Fruit fly (Drosophila melanogaster) whole organism, embryonic: ENCODE data around the gene CG34001.
A peak's percentile ranks its signal among the peaks of the same experiment; 100 is the strongest.

Experiments used
- Abd-B ChIP-seq: fragments of 200-800 bp; sonication (Bioruptor generic); optimal IDR thresholded peaks from 2 replicates; lab custom pipeline; 2018; ENCODE audit warnings: missing biosample characterization, mild to moderate bottlenecking, missing genetic modification characterization, moderate library complexity
- Bdp1 ChIP-seq: fragments of 200-800 bp; sonication (Bioruptor generic); optimal IDR thresholded peaks from 3 replicates; lab custom pipeline; 2016; ENCODE audit warnings: missing biosample characterization, missing genetic modification characterization
- CG11723 ChIP-seq: fragments of 200-800 bp; sonication (Bioruptor generic); optimal IDR thresholded peaks from 2 replicates; lab custom pipeline; 2017; ENCODE audit warnings: missing biosample characterization, mild to moderate bottlenecking, missing genetic modification characterization
- CG12104 ChIP-seq: fragments of 200-800 bp; sonication (Bioruptor generic); optimal IDR thresholded peaks from 3 replicates; lab custom pipeline; 2016; ENCODE audit warnings: missing biosample characterization, missing genetic modification characterization
- CG13296 ChIP-seq: fragments of 200-800 bp; sonication (Bioruptor generic); optimal IDR thresholded peaks from 3 replicates; lab custom pipeline; 2018; ENCODE audit warnings: missing biosample characterization, mild to moderate bottlenecking, missing genetic modification characterization
- CG13424 ChIP-seq: fragments of 200-800 bp; sonication (Bioruptor generic); optimal IDR thresholded peaks from 2 replicates; lab custom pipeline; 2019; ENCODE audit warnings: missing biosample characterization, mild to moderate bottlenecking, missing genetic modification characterization, moderate library complexity
- CG13624 ChIP-seq: fragments of 200-800 bp; sonication (Bioruptor generic); optimal IDR thresholded peaks from 2 replicates; lab custom pipeline; 2016; ENCODE audit warnings: missing biosample characterization, missing genetic modification characterization
- CG15011 ChIP-seq: fragments of 200-800 bp; sonication (Bioruptor generic); optimal IDR thresholded peaks from 3 replicates; lab custom pipeline; 2018; ENCODE audit warnings: missing biosample characterization, mild to moderate bottlenecking, missing genetic modification characterization
- CG1603 ChIP-seq: fragments of 200-800 bp; sonication (Bioruptor generic); optimal IDR thresholded peaks from 2 replicates; lab custom pipeline; 2019; ENCODE audit warnings: missing biosample characterization, mild to moderate bottlenecking, missing genetic modification characterization, moderate library complexity
- CG16815 ChIP-seq: fragments of 200-800 bp; sonication (Bioruptor generic); optimal IDR thresholded peaks from 3 replicates; lab custom pipeline; 2017; ENCODE audit warnings: missing biosample characterization, mild to moderate bottlenecking, missing genetic modification characterization
- CG16863 ChIP-seq: fragments of 200-800 bp; sonication (Bioruptor generic); optimal IDR thresholded peaks from 3 replicates; lab custom pipeline; 2016; ENCODE audit warnings: missing biosample characterization, missing genetic modification characterization
- CG17186 ChIP-seq: fragments of 200-800 bp; sonication (Bioruptor generic); optimal IDR thresholded peaks from 3 replicates; lab custom pipeline; 2017; ENCODE audit warnings: missing biosample characterization, missing genetic modification reagents, missing genetic modification characterization
- CG18262 ChIP-seq: fragments of 200-800 bp; optimal IDR thresholded peaks from 3 replicates; lab custom pipeline; 2019; ENCODE audit warnings: missing biosample characterization, mild to moderate bottlenecking, missing genetic modification characterization, moderate library complexity
- CG18599 ChIP-seq: fragments of 200-800 bp; sonication (Bioruptor generic); optimal IDR thresholded peaks from 3 replicates; lab custom pipeline; 2017; ENCODE audit warnings: missing biosample characterization, missing genetic modification characterization, mild to moderate bottlenecking, moderate library complexity, missing genetic modification reagents
- CG2199 ChIP-seq: fragments of 200-800 bp; sonication (Bioruptor generic); IDR thresholded peaks from 3 replicates; pipeline ENCODE4 v1.3.6; 2022; ENCODE audit warnings: missing biosample characterization, missing genetic modification characterization
- CG32532 ChIP-seq: fragments of 200-800 bp; sonication (Bioruptor generic); IDR thresholded peaks from 2 replicates; pipeline ENCODE4 v1.3.6; 2022; ENCODE audit warnings: missing biosample characterization, missing genetic modification characterization
- CG3995 ChIP-seq: fragments of 200-800 bp; sonication (Bioruptor generic); optimal IDR thresholded peaks from 3 replicates; lab custom pipeline; 2016; ENCODE audit warnings: missing biosample characterization, missing genetic modification characterization
- CG5953 ChIP-seq: fragments of 200-800 bp; sonication (Bioruptor generic); IDR thresholded peaks from 2 replicates; pipeline ENCODE4 v1.3.6; 2022; ENCODE audit warnings: missing biosample characterization, missing genetic modification characterization
- CG6254 ChIP-seq: fragments of 200-800 bp; sonication (Bioruptor generic); optimal IDR thresholded peaks from 3 replicates; lab custom pipeline; 2017; ENCODE audit warnings: mild to moderate bottlenecking, missing biosample characterization, missing genetic modification reagents, missing genetic modification characterization
- CG6689 ChIP-seq: fragments of 200-800 bp; sonication (Bioruptor generic); IDR thresholded peaks from 2 replicates; pipeline ENCODE4 v1.3.6; 2022; ENCODE audit warnings: missing biosample characterization, missing genetic modification characterization
- CG7357 ChIP-seq: fragments of 200-800 bp; sonication (Bioruptor generic); IDR thresholded peaks from 3 replicates; pipeline ENCODE4 v1.3.6; 2022; ENCODE audit warnings: missing biosample characterization, missing genetic modification characterization
- CG9817 ChIP-seq: fragments of 200-800 bp; sonication (Bioruptor generic); optimal IDR thresholded peaks from 2 replicates; lab custom pipeline; 2018; ENCODE audit warnings: missing biosample characterization, mild to moderate bottlenecking, missing genetic modification characterization, moderate library complexity
- D19A ChIP-seq: fragments of 200-800 bp; optimal IDR thresholded peaks from 3 replicates; lab custom pipeline; 2019; ENCODE audit warnings: missing biosample characterization, mild to moderate bottlenecking, missing genetic modification characterization, moderate library complexity
- Dref ChIP-seq: fragments of 200-800 bp; sonication (Bioruptor generic); IDR thresholded peaks from 2 replicates; pipeline ENCODE4 v1.3.6; 2022; ENCODE audit warnings: missing biosample characterization, missing genetic modification characterization
- Nf-YB ChIP-seq: fragments of 200-800 bp; sonication (Bioruptor generic); optimal IDR thresholded peaks from 3 replicates; lab custom pipeline; 2019; ENCODE audit warnings: missing biosample characterization, mild to moderate bottlenecking, missing genetic modification characterization, moderate library complexity
- Rx ChIP-seq: fragments of 200-800 bp; sonication (Bioruptor generic); IDR thresholded peaks from 2 replicates; pipeline ENCODE4 v1.3.6; 2022; ENCODE audit warnings: missing biosample characterization, missing genetic modification characterization
- Scr ChIP-seq: fragments of 200-800 bp; sonication (Bioruptor generic); IDR thresholded peaks from 2 replicates; pipeline ENCODE4 v1.3.6; 2022; ENCODE audit warnings: missing biosample characterization, missing genetic modification characterization; ENCODE audit not compliant: partially characterized antibody
- Usf ChIP-seq: fragments of 200-800 bp; sonication (Bioruptor generic); optimal IDR thresholded peaks from 2 replicates; lab custom pipeline; 2017; ENCODE audit warnings: missing genotype, missing biosample characterization, missing genetic modification characterization
- ase ChIP-seq: fragments of 200-800 bp; sonication (Bioruptor generic); IDR thresholded peaks from 3 replicates; pipeline ENCODE4 v1.3.6; 2022; ENCODE audit warnings: missing biosample characterization, missing genetic modification characterization
- az2 ChIP-seq: fragments of 200-800 bp; sonication (Bioruptor generic); optimal IDR thresholded peaks from 3 replicates; lab custom pipeline; 2016; ENCODE audit warnings: missing biosample characterization, missing genetic modification characterization
- bbx ChIP-seq: fragments of 200-800 bp; sonication (Bioruptor generic); IDR thresholded peaks from 2 replicates; pipeline ENCODE4 v1.3.6; 2022; ENCODE audit warnings: missing biosample characterization, missing genetic modification characterization; ENCODE audit not compliant: partially characterized antibody
- bsh ChIP-seq, 2 experiments: fragments of 200-800 bp; sonication (Bioruptor generic); optimal IDR thresholded peaks; 2 replicates each; lab custom pipeline; 2017 to 2018; ENCODE audit warnings: mild to moderate bottlenecking in 2 of 2, missing biosample characterization in 2 of 2, missing genetic modification characterization in 2 of 2, moderate library complexity in 1 of 2
- ci ChIP-seq: fragments of 200-800 bp; sonication (Bioruptor generic); IDR thresholded peaks from 3 replicates; pipeline ENCODE4 v1.3.6; 2022; ENCODE audit warnings: missing biosample characterization, missing genetic modification characterization
- dpn ChIP-seq, 2 experiments: fragments of 200-800 bp; sonication (Bioruptor generic); optimal IDR thresholded peaks; 3 replicates each; lab custom pipeline; 2016; ENCODE audit warnings: missing biosample characterization in 2 of 2, missing genetic modification characterization in 2 of 2
- ems ChIP-seq: fragments of 200-800 bp; sonication (Bioruptor generic); optimal IDR thresholded peaks from 3 replicates; lab custom pipeline; 2016; ENCODE audit warnings: missing biosample characterization, missing genetic modification characterization
- fru ChIP-seq: fragments of >200 bp; optimal IDR thresholded peaks from 2 replicates; lab custom pipeline; 2017
- grn ChIP-seq: fragments of 200-800 bp; sonication (Bioruptor generic); optimal IDR thresholded peaks from 3 replicates; lab custom pipeline; 2017; ENCODE audit warnings: missing biosample characterization, missing genetic modification characterization
- insv ChIP-seq, 2 experiments: fragments of 200-800 bp; sonication (Bioruptor generic); optimal IDR thresholded peaks; 3 replicates each; lab custom pipeline; 2016 to 2018; ENCODE audit warnings: missing biosample characterization in 2 of 2, missing genetic modification characterization in 2 of 2
- klu ChIP-seq: fragments of 200-800 bp; sonication (Bioruptor generic); IDR thresholded peaks from 2 replicates; pipeline ENCODE4 v1.3.6; 2022; ENCODE audit warnings: missing biosample characterization, missing genetic modification characterization
- lab ChIP-seq: fragments of 200-800 bp; sonication (Bioruptor generic); optimal IDR thresholded peaks from 3 replicates; lab custom pipeline; 2017; ENCODE audit warnings: missing biosample characterization, missing genetic modification characterization, mild to moderate bottlenecking, moderate library complexity, missing genetic modification reagents
- lilli ChIP-seq: fragments of 200-800 bp; sonication (Bioruptor generic); optimal IDR thresholded peaks from 3 replicates; lab custom pipeline; 2016; ENCODE audit warnings: missing biosample characterization, missing genetic modification characterization
- mld ChIP-seq: fragments of 200-800 bp; sonication (Bioruptor generic); IDR thresholded peaks from 3 replicates; pipeline ENCODE4 v1.3.6; 2022; ENCODE audit warnings: missing biosample characterization, missing genetic modification characterization; ENCODE audit not compliant: partially characterized antibody
- peb ChIP-seq: fragments of 200-800 bp; sonication (Bioruptor generic); IDR thresholded peaks from 2 replicates; pipeline ENCODE4 v1.3.6; 2022; ENCODE audit warnings: missing biosample characterization, missing genetic modification characterization
- pum ChIP-seq: fragments of 200-800 bp; sonication (Bioruptor generic); optimal IDR thresholded peaks from 2 replicates; lab custom pipeline; 2016; ENCODE audit warnings: missing biosample characterization, missing genetic modification characterization
- pzg ChIP-seq: fragments of 200-800 bp; sonication (Bioruptor generic); optimal IDR thresholded peaks from 3 replicates; lab custom pipeline; 2018; ENCODE audit warnings: missing biosample characterization, mild to moderate bottlenecking, missing genetic modification characterization, moderate library complexity
- seq ChIP-seq: fragments of 200-800 bp; sonication (Bioruptor generic); IDR thresholded peaks from 2 replicates; pipeline ENCODE4 v1.3.6; 2022; ENCODE audit warnings: missing biosample characterization, missing genetic modification characterization
- shn ChIP-seq: fragments of 200-800 bp; sonication (Bioruptor generic); optimal IDR thresholded peaks from 3 replicates; lab custom pipeline; 2016; ENCODE audit warnings: missing biosample characterization, missing genetic modification characterization
- tin ChIP-seq: fragments of 200-800 bp; sonication (Bioruptor generic); optimal IDR thresholded peaks from 3 replicates; lab custom pipeline; 2016; ENCODE audit warnings: missing biosample characterization, missing genetic modification characterization
- tx ChIP-seq: fragments of 200-800 bp; sonication (Bioruptor generic); optimal IDR thresholded peaks from 2 replicates; lab custom pipeline; 2016; ENCODE audit warnings: missing biosample characterization, missing genetic modification characterization
- zfh1 ChIP-seq: fragments of 200-800 bp; sonication (Bioruptor generic); IDR thresholded peaks from 3 replicates; pipeline ENCODE4 v1.3.6; 2022; ENCODE audit warnings: missing biosample characterization, missing genetic modification characterization

CG34001 gene

DNA sequence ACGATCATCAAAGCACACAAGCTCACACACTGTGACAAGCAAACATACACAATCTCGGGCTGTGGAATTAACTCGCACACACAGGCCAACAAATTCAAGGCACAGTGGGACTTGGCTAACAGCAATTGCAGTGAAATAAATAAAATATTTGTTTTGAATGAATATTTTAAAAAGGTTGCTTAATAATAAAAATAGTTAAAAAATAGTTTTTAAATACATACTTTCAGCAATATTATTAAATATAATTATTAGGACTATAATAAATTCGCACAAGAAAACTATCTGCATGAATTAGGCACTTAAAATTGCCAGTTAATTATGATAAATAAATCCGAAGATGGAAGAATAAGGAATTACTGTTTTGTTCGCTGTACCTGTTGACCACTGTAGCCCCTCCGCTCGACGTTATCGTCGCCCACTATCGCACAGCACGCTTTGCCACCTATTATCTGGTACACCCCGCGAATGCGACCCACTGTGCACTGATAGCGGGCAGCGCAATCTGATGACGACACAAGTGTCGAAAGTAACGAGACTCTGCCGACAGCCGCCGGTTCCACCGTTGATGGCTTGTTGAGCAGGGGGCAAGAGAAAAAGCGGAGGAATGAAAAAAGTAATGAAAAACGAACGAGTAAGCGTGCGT, 52.0 kb downstream of the CG34001 start (continued):
- TF ChIP-seq CG2199 (GFP tag; lab: Robert Waterston, UW) (0 out of 3 replicates have a peak, but pooled peaks have one; percentile 51), CG18599 (peak; percentile 99), Dref (GFP tag; lab: Robert Waterston, UW) (no peak), pum (GFP tag; lab: Kevin White, UChicago) (peak; percentile 79), Scr (GFP tag; lab: Robert Waterston, UW) (peak; percentile 9; the same call in 1 of the 2 replicates), CG1603 (tag; lab: Kevin White, UChicago) (peak; percentile 55), tin (peak; percentile 97), Abd-B (peak; percentile 96), Usf (GFP tag; lab: Kevin White, UChicago) (peak; percentile 97), CG11723 (peak; percentile 98), CG32532 (GFP tag; lab: Robert Waterston, UW) (peak; percentile 96), tx (peak; percentile 75), Nf-YB (peak; percentile 89), CG6689 (GFP tag; lab: Robert Waterston, UW) (peak; percentile 98), pzg (GFP tag; lab: Kevin White, UChicago) (peak; percentile 15), ci (GFP tag; lab: Robert Waterston, UW) (peak; percentile 90; the same call in 2 of the 3 replicates), grn (GFP tag; lab: Kevin White, UChicago) (peak; percentile 97), lilli (GFP tag; lab: Kevin White, UChicago) (peak; percentile 95), dpn (GFP tag; optimal IDR thresholded peaks at IDR 0.05; lab: Kevin White, UChicago) (peak; percentile 86 to 98), CG13624 (peak; percentile 84), az2 (GFP tag; lab: Kevin White, UChicago) (peak; percentile 98), Rx (GFP tag; lab: Robert Waterston, UW) (peak; percentile 88), CG3995 (peak; percentile 78), lab (GFP tag; lab: Kevin White, UChicago) (peak; percentile 99), CG18262 (tag; lab: Kevin White, UChicago) (peak; percentile 99), seq (GFP tag; lab: Robert Waterston, UW) (peak; percentile 99), CG13424 (tag; lab: Kevin White, UChicago) (peak; percentile 99), CG15011 (GFP tag; lab: Kevin White, UChicago) (peak; percentile 98), CG16815 (GFP tag; lab: Kevin White, UChicago) (peak; percentile 98), Bdp1 (GFP tag; lab: Kevin White, UChicago) (peak; percentile 81), CG9817 (tag; lab: Kevin White, UChicago) (peak; percentile 93), CG6254 (peak; percentile 94), klu (GFP tag; lab: Robert Waterston, UW) (peak; percentile 97), CG7357 (GFP tag; lab: Robert Waterston, UW) (peak; percentile 93), peb (peak; percentile 94), D19A (peak; percentile 96), CG16863 (GFP tag; lab: Kevin White, UChicago) (peak; percentile 84), ems (GFP tag; lab: Kevin White, UChicago) (peak; percentile 77), CG13296 (GFP tag; lab: Kevin White, UChicago) (peak; percentile 99), zfh1 (peak; percentile 93), mld (GFP tag; lab: Robert Waterston, UW) (no peak), CG17186 (GFP tag; lab: Kevin White, UChicago) (peak; percentile 85), ase (peak; percentile 94), shn (GFP tag; lab: Kevin White, UChicago) (peak; percentile 88), fru (lab: Kevin White, UChicago) (no peak), bsh (GFP tag; optimal IDR thresholded peaks at IDR 0.05; lab: Kevin White, UChicago) (peak; percentile 96 to 97), insv (GFP tag; optimal IDR thresholded peaks at IDR 0.05; lab: Kevin White, UChicago) (peak in 1 of 2 experiments; percentile 81), CG5953 (GFP tag; lab: Robert Waterston, UW) (peak; percentile 92), bbx (peak; percentile 14; the same call in 1 of the 2 replicates), CG12104 (GFP tag; lab: Kevin White, UChicago) (peak; percentile 99)
